Worm (Caenorhabditis elegans): ENCODE results near the gene btb-2.
A peak's percentile ranks its signal among the peaks of the same experiment; 100 is the strongest.

The btb-2 gene

ce11 chrII:6407279-6407678 is 5.5 kb downstream of the btb-2 start, which contains the start of gene spp-11:
Gene spp-11 (minus strand): TSS chrII:6407379.
- TF ChIP-seq nhr-2 (tag; optimal IDR thresholded peaks at IDR 0.05) = no peak
- TF ChIP-seq cnd-1 (tag; optimal IDR thresholded peaks at IDR 0.05) = no peak
- no peak for TF ChIP-seq ceh-39 (tag; optimal IDR thresholded peaks at IDR 0.05)
- no peak for TF ChIP-seq tbx-8 (GFP tag; optimal IDR thresholded peaks at IDR 0.05)
- no peak for TF ChIP-seq lin-32 (GFP tag; optimal IDR thresholded peaks at IDR 0.05)
- no peak for TF ChIP-seq flh-1 (GFP tag; optimal IDR thresholded peaks at IDR 0.05)
- no peak for TF ChIP-seq nhr-28 (tag; optimal IDR thresholded peaks at IDR 0.05)
- TF ChIP-seq sem-2 (GFP tag; optimal IDR thresholded peaks at IDR 0.05) = no peak
- TF ChIP-seq mep-1 (tag; optimal IDR thresholded peaks at IDR 0.05) = no peak
- no peak for TF ChIP-seq unc-39 (tag; optimal IDR thresholded peaks at IDR 0.05)
- no peak for TF ChIP-seq ces-1 (GFP tag; optimal IDR thresholded peaks at IDR 0.05)

ce11 chrII:6409098-6409497 is 7.3 kb downstream of the btb-2 start:
- TF ChIP-seq nhr-76 (tag; optimal IDR thresholded peaks at IDR 0.05) (no peak), unc-39 (tag; optimal IDR thresholded peaks at IDR 0.05) (no peak), elt-1 (tag; optimal IDR thresholded peaks at IDR 0.05; ENCODE audit: borderline replicate concordance, insufficient read depth) (peak; percentile 69), ham-2 (GFP tag; optimal IDR thresholded peaks at IDR 0.05) (peak; percentile 90), cnd-1 (tag; optimal IDR thresholded peaks at IDR 0.05) (peak; percentile 36), sptf-1 (tag; optimal IDR thresholded peaks at IDR 0.05) (no peak), nhr-28 (tag; optimal IDR thresholded peaks at IDR 0.05) (no peak), mls-2 (tag; optimal IDR thresholded peaks at IDR 0.05) (peak; percentile 44), flh-1 (GFP tag; optimal IDR thresholded peaks at IDR 0.05) (no peak), nhr-237 (tag; optimal IDR thresholded peaks at IDR 0.05) (no peak), tbx-8 (GFP tag; optimal IDR thresholded peaks at IDR 0.05) (no peak), drap-1 (GFP tag; optimal IDR thresholded peaks at IDR 0.05) (no peak), snpc-4 (tag; optimal IDR thresholded peaks at IDR 0.05) (no peak), lin-32 (GFP tag; optimal IDR thresholded peaks at IDR 0.05) (peak; percentile 31), zip-8 (tag; optimal IDR thresholded peaks at IDR 0.05) (peak; percentile 65), mep-1 (tag; optimal IDR thresholded peaks at IDR 0.05) (peak; percentile 31), ztf-11 (tag; optimal IDR thresholded peaks at IDR 0.05) (no peak), ces-1 (GFP tag; optimal IDR thresholded peaks at IDR 0.05) (no peak), hlh-1 (tag; optimal IDR thresholded peaks at IDR 0.05) (no peak), bed-3 (GFP tag; optimal IDR thresholded peaks at IDR 0.05) (no peak), nhr-2 (tag; optimal IDR thresholded peaks at IDR 0.05) (peak; percentile 9), blmp-1 (tag; optimal IDR thresholded peaks at IDR 0.05) (no peak), mab-5 (tag; optimal IDR thresholded peaks at IDR 0.05) (no peak), ceh-43 (GFP tag; optimal IDR thresholded peaks at IDR 0.05) (no peak)

ce11 chrII:6410181-6410580 is 8.4 kb downstream of the btb-2 start, which contains the start of gene T25D10.4:
Gene T25D10.4 (minus strand): TSS chrII:6410281.
- TF ChIP-seq unc-120 (tag; optimal IDR thresholded peaks at IDR 0.05; ENCODE audit: poor library complexity, severe bottlenecking) (no peak), bed-3 (GFP tag; optimal IDR thresholded peaks at IDR 0.05) (no peak), tbx-8 (GFP tag; optimal IDR thresholded peaks at IDR 0.05) (no peak), unc-62 (GFP tag; optimal IDR thresholded peaks at IDR 0.05) (no peak), M03D4.4 (tag; optimal IDR thresholded peaks at IDR 0.05) (no peak), pha-4 (tag; optimal IDR thresholded peaks at IDR 0.05) (no peak), flh-1 (GFP tag; optimal IDR thresholded peaks at IDR 0.05) (no peak), lsy-2 (tag; optimal IDR thresholded peaks at IDR 0.05) (no peak), unc-39 (tag; optimal IDR thresholded peaks at IDR 0.05) (no peak), ceh-39 (tag; optimal IDR thresholded peaks at IDR 0.05) (no peak)

ce11 chrII:6411660-6412451 is 10.1 kb downstream of the btb-2 start:
- TF ChIP-seq ham-2 (GFP tag; optimal IDR thresholded peaks at IDR 0.05) (peak; percentile 66), tbx-8 (GFP tag; optimal IDR thresholded peaks at IDR 0.05) (no peak), pha-4 (tag; optimal IDR thresholded peaks at IDR 0.05) (no peak), zip-8 (tag; optimal IDR thresholded peaks at IDR 0.05) (no peak), drap-1 (GFP tag; optimal IDR thresholded peaks at IDR 0.05) (no peak), lin-32 (GFP tag; optimal IDR thresholded peaks at IDR 0.05) (peak; percentile 51), flh-1 (GFP tag; optimal IDR thresholded peaks at IDR 0.05) (no peak), elt-3 (tag; optimal IDR thresholded peaks at IDR 0.05) (no peak), nhr-12 (tag; optimal IDR thresholded peaks at IDR 0.05) (no peak), unc-120 (tag; optimal IDR thresholded peaks at IDR 0.05; ENCODE audit: poor library complexity, severe bottlenecking) (no peak), mls-2 (tag; optimal IDR thresholded peaks at IDR 0.05) (peak; percentile 77), bed-3 (GFP tag; optimal IDR thresholded peaks at IDR 0.05) (no peak), ceh-83 (GFP tag; optimal IDR thresholded peaks at IDR 0.05) (no peak), snpc-4 (tag; optimal IDR thresholded peaks at IDR 0.05) (no peak), lin-13 (tag; optimal IDR thresholded peaks at IDR 0.05) (no peak), nhr-237 (tag; optimal IDR thresholded peaks at IDR 0.05) (no peak), nhr-28 (tag; optimal IDR thresholded peaks at IDR 0.05) (no peak), ces-1 (GFP tag; optimal IDR thresholded peaks at IDR 0.05) (peak; percentile 79), ceh-43 (GFP tag; optimal IDR thresholded peaks at IDR 0.05) (peak; percentile 76), unc-39 (tag; optimal IDR thresholded peaks at IDR 0.05) (no peak), mep-1 (tag; optimal IDR thresholded peaks at IDR 0.05) (no peak), sem-2 (GFP tag; optimal IDR thresholded peaks at IDR 0.05) (no peak), nhr-76 (tag; optimal IDR thresholded peaks at IDR 0.05) (no peak), M03D4.4 (tag; optimal IDR thresholded peaks at IDR 0.05) (no peak), blmp-1 (tag; optimal IDR thresholded peaks at IDR 0.05) (no peak), hlh-1 (tag; optimal IDR thresholded peaks at IDR 0.05) (no peak), cnd-1 (tag; optimal IDR thresholded peaks at IDR 0.05) (peak; percentile 90), ztf-11 (tag; optimal IDR thresholded peaks at IDR 0.05) (no peak), elt-1 (tag; optimal IDR thresholded peaks at IDR 0.05; ENCODE audit: borderline replicate concordance, insufficient read depth) (no peak), unc-62 (GFP tag; optimal IDR thresholded peaks at IDR 0.05) (peak; percentile 57), sptf-1 (tag; optimal IDR thresholded peaks at IDR 0.05) (peak; percentile 57), mab-5 (tag; optimal IDR thresholded peaks at IDR 0.05) (no peak), ceh-39 (tag; optimal IDR thresholded peaks at IDR 0.05) (no peak), nhr-2 (tag; optimal IDR thresholded peaks at IDR 0.05) (peak; percentile 93), lsy-2 (tag; optimal IDR thresholded peaks at IDR 0.05) (no peak)
